Fruit fly (Drosophila melanogaster) whole organism, wandering third instar larva: ENCODE measurements around the gene Pk34A.
A peak's percentile ranks its signal among the peaks of the same experiment; 100 is the strongest.

Experiments
- Abd-B ChIP-seq: fragments of >200 bp; optimal IDR thresholded peaks from 2 replicates; lab custom pipeline; 2017; ENCODE audit warnings: missing biosample characterization, missing genetic modification characterization
- CG32264 ChIP-seq: fragments of 200-800 bp; sonication (Bioruptor generic); optimal IDR thresholded peaks from 2 replicates; lab custom pipeline; 2016; ENCODE audit warnings: missing biosample characterization, missing genetic modification characterization
- CrebA ChIP-seq: fragments of 200-800 bp; sonication (Bioruptor generic); optimal IDR thresholded peaks from 2 replicates; lab custom pipeline; 2016; ENCODE audit warnings: missing biosample characterization, mild to moderate bottlenecking, missing genetic modification characterization, borderline replicate concordance
- Dfd ChIP-seq: fragments of >200 bp; optimal IDR thresholded peaks from 2 replicates; lab custom pipeline; 2017; ENCODE audit warnings: missing biosample characterization, missing genetic modification characterization
- Dif ChIP-seq: fragments of 200-275, 200-300 bp; sonication (Bioruptor generic); optimal IDR thresholded peaks from 2 replicates; lab custom pipeline; 2018; ENCODE audit warnings: missing biosample characterization, missing genetic modification characterization; ENCODE audit not compliant: partially characterized antibody
- GATAd ChIP-seq: sonication (Bioruptor generic); optimal IDR thresholded peaks from 2 replicates; lab custom pipeline; 2016; ENCODE audit warnings: missing biosample characterization, missing genetic modification characterization
- HLH106 ChIP-seq: fragments of 200-800 bp; optimal IDR thresholded peaks from 3 replicates; lab custom pipeline; 2019; ENCODE audit warnings: missing biosample characterization, mild to moderate bottlenecking, missing genetic modification characterization, moderate library complexity
- Hnf4 ChIP-seq: fragments of 200-800 bp; sonication (Bioruptor generic); optimal IDR thresholded peaks from 2 replicates; lab custom pipeline; 2016; ENCODE audit warnings: missing biosample characterization, mild to moderate bottlenecking, missing genetic modification characterization
- Hr78 ChIP-seq: fragments of >200 bp; optimal IDR thresholded peaks from 2 replicates; lab custom pipeline; 2017; ENCODE audit warnings: missing biosample characterization, missing genetic modification characterization
- Hr83 ChIP-seq: fragments of 200-300 bp; sonication (Bioruptor generic); optimal IDR thresholded peaks from 2 replicates; lab custom pipeline; 2016; ENCODE audit warnings: missing biosample characterization, mild to moderate bottlenecking, missing genetic modification characterization, moderate library complexity; ENCODE audit not compliant: poor library complexity, severe bottlenecking
- Mio ChIP-seq: sonication (Bioruptor generic); optimal IDR thresholded peaks from 2 replicates; lab custom pipeline; 2016; ENCODE audit warnings: missing biosample characterization, missing genetic modification characterization
- Myc ChIP-seq: fragments of >200 bp; optimal IDR thresholded peaks from 2 replicates; lab custom pipeline; 2017
- N ChIP-seq: fragments of >200 bp; optimal IDR thresholded peaks from 2 replicates; lab custom pipeline; 2018; ENCODE audit warnings: missing biosample characterization, missing external identifiers, missing genetic modification characterization
- OdsH ChIP-seq: fragments of 200-800 bp; sonication (Bioruptor generic); optimal IDR thresholded peaks from 2 replicates; lab custom pipeline; 2016; ENCODE audit warnings: missing biosample characterization, mild to moderate bottlenecking, missing genetic modification characterization
- Rel ChIP-seq, 2 experiments: fragments of 200-800 bp; sonication (Bioruptor generic) in 1 of 2; optimal IDR thresholded peaks; 2 replicates in 1 of 2; 3 replicates in 1 of 2; lab custom pipeline; 2016 to 2019; ENCODE audit warnings: mild to moderate bottlenecking in 2 of 2, missing biosample characterization in 2 of 2, missing genetic modification characterization in 2 of 2, moderate library complexity in 1 of 2
- Sp1 ChIP-seq: fragments of 200-800 bp; sonication (Bioruptor generic); optimal IDR thresholded peaks from 3 replicates; lab custom pipeline; 2019; ENCODE audit warnings: missing biosample characterization, mild to moderate bottlenecking, missing genetic modification characterization, moderate library complexity
- Vsx2 ChIP-seq: fragments of 200-300, 225-300 bp; sonication (Bioruptor generic); optimal IDR thresholded peaks from 2 replicates; lab custom pipeline; 2018; ENCODE audit warnings: missing biosample characterization, missing genetic modification characterization; ENCODE audit not compliant: partially characterized antibody
- br ChIP-seq: fragments of 200-800 bp; sonication (Bioruptor generic); optimal IDR thresholded peaks from 2 replicates; lab custom pipeline; 2016; ENCODE audit warnings: missing biosample characterization, missing genetic modification characterization
- dl ChIP-seq, 2 experiments: fragments of 175-275, 200-275 bp in 1 of 2; fragments of 200-275 bp in 1 of 2; sonication (Bioruptor generic); optimal IDR thresholded peaks; lab custom pipeline; 2018; ENCODE audit warnings: mild to moderate bottlenecking in 2 of 2, missing biosample characterization in 2 of 2, missing genetic modification characterization in 2 of 2, moderate library complexity in 2 of 2; ENCODE audit not compliant: partially characterized antibody in 2 of 2, insufficient read depth in 1 of 2
- dmrt93B ChIP-seq: fragments of 200-800 bp; sonication (Bioruptor generic); optimal IDR thresholded peaks from 2 replicates; lab custom pipeline; 2018; ENCODE audit warnings: missing biosample characterization, mild to moderate bottlenecking, missing genetic modification characterization
- dsf ChIP-seq: sonication (Bioruptor generic); optimal IDR thresholded peaks from 2 replicates; lab custom pipeline; 2016; ENCODE audit warnings: missing biosample characterization, missing genetic modification characterization, borderline replicate concordance
- ey ChIP-seq: fragments of 200-800 bp; sonication (Bioruptor generic); optimal IDR thresholded peaks from 2 replicates; lab custom pipeline; 2016; ENCODE audit warnings: missing biosample characterization, missing genetic modification characterization
- foxo ChIP-seq, 2 experiments: fragments of 200-800 bp; sonication (Bioruptor generic); optimal IDR thresholded peaks; 2 replicates in 1 of 2; 3 replicates in 1 of 2; lab custom pipeline; 2016 to 2017; ENCODE audit warnings: missing biosample characterization in 2 of 2, missing genetic modification characterization in 2 of 2
- fru ChIP-seq: fragments of 200-800 bp; sonication (Bioruptor generic); optimal IDR thresholded peaks from 3 replicates; lab custom pipeline; 2016; ENCODE audit warnings: missing biosample characterization, mild to moderate bottlenecking, missing genetic modification characterization
- h ChIP-seq: fragments of 200-800 bp; sonication (Bioruptor generic); optimal IDR thresholded peaks from 3 replicates; lab custom pipeline; 2016; ENCODE audit warnings: missing biosample characterization, mild to moderate bottlenecking, missing genetic modification characterization
- jim ChIP-seq: fragments of 175-275, 200-325 bp; sonication (Bioruptor generic); optimal IDR thresholded peaks from 2 replicates; lab custom pipeline; 2016; ENCODE audit warnings: missing biosample characterization, mild to moderate bottlenecking, missing genetic modification characterization
- lola ChIP-seq: fragments of >200 bp; optimal IDR thresholded peaks from 2 replicates; lab custom pipeline; 2017; ENCODE audit warnings: missing biosample characterization, missing genetic modification characterization
- pan ChIP-seq: fragments of >200 bp; optimal IDR thresholded peaks from 2 replicates; lab custom pipeline; 2017
- psq ChIP-seq: fragments of 200-800 bp; sonication (Bioruptor generic); optimal IDR thresholded peaks from 3 replicates; lab custom pipeline; 2017; ENCODE audit warnings: missing biosample characterization, mild to moderate bottlenecking, missing genetic modification characterization, moderate library complexity
- rgr ChIP-seq: fragments of 200-800 bp; sonication (Bioruptor generic); optimal IDR thresholded peaks from 3 replicates; lab custom pipeline; 2016; ENCODE audit warnings: missing biosample characterization, mild to moderate bottlenecking, missing genetic modification characterization
- sage ChIP-seq: fragments of 200-800 bp; sonication (Bioruptor generic); optimal IDR thresholded peaks from 2 replicates; lab custom pipeline; 2016; ENCODE audit warnings: missing biosample characterization, mild to moderate bottlenecking, missing genetic modification characterization
- sv ChIP-seq: fragments of 200-800 bp; sonication (Bioruptor generic); optimal IDR thresholded peaks from 3 replicates; lab custom pipeline; 2016; ENCODE audit warnings: missing biosample characterization, missing genetic modification characterization
- tai ChIP-seq: sonication (Bioruptor generic); optimal IDR thresholded peaks from 2 replicates; lab custom pipeline; 2016; ENCODE audit warnings: missing biosample characterization, missing genetic modification characterization
- usp ChIP-seq: fragments of >200 bp; optimal IDR thresholded peaks from 2 replicates; lab custom pipeline; 2017; ENCODE audit warnings: missing biosample characterization, missing genetic modification characterization
- woc ChIP-seq: sonication (Bioruptor generic); optimal IDR thresholded peaks from 2 replicates; lab custom pipeline; 2016; ENCODE audit warnings: missing biosample characterization, mild to moderate bottlenecking, missing genetic modification characterization

The Pk34A gene

dm6 chr2L:13146254-13146653 lies 12.4 kb upstream of the Pk34A start:
- TF ChIP-seq psq (GFP tag; lab: Kevin White, UChicago) (peak; percentile 46), foxo (GFP tag; optimal IDR thresholded peaks at IDR 0.05; lab: Kevin White, UChicago) (peak in 1 of 2 experiments; percentile 38), br (GFP tag; lab: Kevin White, UChicago) (no peak), rgr (peak; percentile 16), OdsH (GFP tag; lab: Kevin White, UChicago) (peak; percentile 20), Myc (lab: Kevin White, UChicago) (no peak), Dfd (no peak), Sp1 (GFP tag; lab: Kevin White, UChicago) (peak; percentile 54), sage (GFP tag; lab: Kevin White, UChicago) (no peak), dmrt93B (GFP tag; lab: Kevin White, UChicago) (peak; percentile 3), HLH106 (peak; percentile 62), woc (GFP tag; lab: Kevin White, UChicago) (no peak)

- TF ChIP-seq CG32264 (no peak), Dif (GFP tag; lab: Kevin White, UChicago) (peak; percentile 14)
These were observed 4.3 kb upstream of the Pk34A start for dm6 chr2L:13154313-13154712.

- TF ChIP-seq foxo (GFP tag; optimal IDR thresholded peaks at IDR 0.05; lab: Kevin White, UChicago) (peak in 1 of 2 experiments; percentile 24), tai (GFP tag; lab: Kevin White, UChicago) (no peak), sv (GFP tag; lab: Kevin White, UChicago) (no peak), jim (GFP tag; lab: Kevin White, UChicago) (no peak), CG32264 (no peak), psq (GFP tag; lab: Kevin White, UChicago) (peak; percentile 22), lola (GFP tag; lab: Kevin White, UChicago) (no peak), Abd-B (no peak), Sp1 (GFP tag; lab: Kevin White, UChicago) (peak; percentile 1)
These were observed 2.3 kb upstream of the Pk34A start for dm6 chr2L:13156349-13156748.

dm6 chr2L:13157903-13158302 lies 707 bp upstream of the Pk34A start:
- TF ChIP-seq usp (GFP tag; lab: Kevin White, UChicago) (no peak), h (peak; percentile 28), dmrt93B (GFP tag; lab: Kevin White, UChicago) (peak; percentile 5), ey (GFP tag; lab: Kevin White, UChicago) (no peak), Dif (GFP tag; lab: Kevin White, UChicago) (no peak), Myc (lab: Kevin White, UChicago) (peak; percentile 17), HLH106 (peak; percentile 27), rgr (peak; percentile 28)

- TF ChIP-seq sage (GFP tag; lab: Kevin White, UChicago) (no peak), Rel (GFP tag; optimal IDR thresholded peaks at IDR 0.05; lab: Kevin White, UChicago) (no peak), Rel (tag; optimal IDR thresholded peaks at IDR 0.05; lab: Kevin White, UChicago) (no peak), br (GFP tag; lab: Kevin White, UChicago) (no peak)
These were observed 1.6 kb downstream of the Pk34A start, which contains the start of gene kmg for dm6 chr2L:13160227-13160626. TSS of gene kmg (plus strand) at chr2L:13160527.

- TF ChIP-seq Abd-B (no peak), sage (GFP tag; lab: Kevin White, UChicago) (peak; percentile 5), usp (GFP tag; lab: Kevin White, UChicago) (no peak), pan (lab: Kevin White, UChicago) (no peak), Mio (no peak), Hr78 (GFP tag; lab: Kevin White, UChicago) (no peak), psq (GFP tag; lab: Kevin White, UChicago) (no peak), fru (GFP tag; lab: Kevin White, UChicago) (peak; percentile 59), Hr83 (GFP tag; lab: Kevin White, UChicago) (peak; percentile 49), HLH106 (peak; percentile 94), GATAd (GFP tag; lab: Kevin White, UChicago) (no peak), woc (GFP tag; lab: Kevin White, UChicago) (peak; percentile 82), N (GFP tag; lab: Kevin White, UChicago) (no peak), OdsH (GFP tag; lab: Kevin White, UChicago) (peak; percentile 76), Hnf4 (peak; percentile 27), dl (GFP tag; optimal IDR thresholded peaks at IDR 0.05; lab: Kevin White, UChicago; ENCODE audit: insufficient read depth in 1 of 2, partially characterized antibody in 2 of 2) (no peak), CG32264 (peak; percentile 15), Dif (GFP tag; lab: Kevin White, UChicago) (no peak), foxo (GFP tag; optimal IDR thresholded peaks at IDR 0.05; lab: Kevin White, UChicago) (peak in 1 of 2 experiments; percentile 92), ey (GFP tag; lab: Kevin White, UChicago) (peak; percentile 66), Sp1 (GFP tag; lab: Kevin White, UChicago) (peak; percentile 89), dsf (GFP tag; lab: Kevin White, UChicago) (peak; percentile 51), Vsx2 (GFP tag; lab: Kevin White, UChicago) (no peak), jim (GFP tag; lab: Kevin White, UChicago) (no peak), br (GFP tag; lab: Kevin White, UChicago) (peak; percentile 30), CrebA (no peak)
These were observed 6.6 kb downstream of the Pk34A start, which contains the start of gene Sirt1 for dm6 chr2L:13164994-13165801. TSS of gene Sirt1 (plus strand) at chr2L:13165564.
